Fruit fly (Drosophila melanogaster): Measurements from ENCODE around the gene Saysd1.

Gene Saysd1

dm6 chr3R:25209207-25209606 is 5.8 kb downstream of the Saysd1 start:
- TF ChIP-seq Mnt (GFP tag; optimal IDR thresholded peaks at IDR 0.05) = no peak
- peak; percentile 91 for TF ChIP-seq kay (GFP tag; ENCODE audit: borderline replicate concordance)
- TF ChIP-seq cic (GFP tag; optimal IDR thresholded peaks at IDR 0.05) = peak; percentile 40

- TF ChIP-seq CG12768 (GFP tag; optimal IDR thresholded peaks at IDR 0.05) = no peak
- TF ChIP-seq ovo (GFP tag; optimal IDR thresholded peaks at IDR 0.05) = peak; percentile 12
Measured at dm6 chr3R:25208767-25209075, 6.3 kb downstream of the Saysd1 start.

dm6 chr3R:25208042-25208766 is 6.8 kb downstream of the Saysd1 start, which contains the start of gene Cad96Ca:
Cad96Ca (minus strand) TSS chr3R:25208283.
- TF ChIP-seq CG14711 (tag; optimal IDR thresholded peaks at IDR 0.05) (no peak), Crg-1 (GFP tag; optimal IDR thresholded peaks at IDR 0.05) (no peak), cic (GFP tag; optimal IDR thresholded peaks at IDR 0.05) (no peak), CG33017 (tag; optimal IDR thresholded peaks at IDR 0.05) (no peak), Clk (GFP tag; optimal IDR thresholded peaks at IDR 0.05) (no peak), ovo (GFP tag; optimal IDR thresholded peaks at IDR 0.05) (no peak), CG12768 (GFP tag; optimal IDR thresholded peaks at IDR 0.05) (no peak), CG7045 (GFP tag; optimal IDR thresholded peaks at IDR 0.05) (no peak), toe (GFP tag; optimal IDR thresholded peaks at IDR 0.05) (no peak), Hr96 (GFP tag; optimal IDR thresholded peaks at IDR 0.05) (no peak), CG7101 (tag; optimal IDR thresholded peaks at IDR 0.05) (no peak), cnc (optimal IDR thresholded peaks at IDR 0.05) (no peak), CG5204 (GFP tag; optimal IDR thresholded peaks at IDR 0.05) (no peak), kay (GFP tag; ENCODE audit: borderline replicate concordance) (no peak)

- peak; percentile 3 for TF ChIP-seq toe (GFP tag; optimal IDR thresholded peaks at IDR 0.05)
- no peak for TF ChIP-seq bab1 (GFP tag; optimal IDR thresholded peaks at IDR 0.05)
- no peak for TF ChIP-seq ovo (GFP tag; optimal IDR thresholded peaks at IDR 0.05)
- peak; percentile 57 for TF ChIP-seq CG33017 (tag; optimal IDR thresholded peaks at IDR 0.05)
- TF ChIP-seq pad (GFP tag; optimal IDR thresholded peaks at IDR 0.05) = no peak
- TF ChIP-seq Clk (GFP tag; optimal IDR thresholded peaks at IDR 0.05) = no peak
- TF ChIP-seq Hr96 (GFP tag; optimal IDR thresholded peaks at IDR 0.05) = peak; percentile 0
- peak; percentile 40 for TF ChIP-seq CG7101 (tag; optimal IDR thresholded peaks at IDR 0.05)
- TF ChIP-seq CG12768 (GFP tag; optimal IDR thresholded peaks at IDR 0.05) = no peak
- TF ChIP-seq CG7045 (GFP tag; optimal IDR thresholded peaks at IDR 0.05) = peak; percentile 44
- TF ChIP-seq CG5204 (GFP tag; optimal IDR thresholded peaks at IDR 0.05) = peak; percentile 27
- TF ChIP-seq tj (GFP tag; optimal IDR thresholded peaks at IDR 0.05) = no peak
- TF ChIP-seq cnc (optimal IDR thresholded peaks at IDR 0.05) = no peak
- TF ChIP-seq CG1620 (GFP tag; optimal IDR thresholded peaks at IDR 0.05) = no peak
- TF ChIP-seq kay (GFP tag; ENCODE audit: borderline replicate concordance) = no peak
- no peak for TF ChIP-seq Mnt (GFP tag; optimal IDR thresholded peaks at IDR 0.05)
- no peak for TF ChIP-seq cic (GFP tag; optimal IDR thresholded peaks at IDR 0.05)
Measured at dm6 chr3R:25207405-25208003, 7.5 kb downstream of the Saysd1 start.

dm6 chr3R:25205413-25205977 is 9.5 kb downstream of the Saysd1 start:
- TF ChIP-seq Mnt (GFP tag; optimal IDR thresholded peaks at IDR 0.05) (no peak), pad (GFP tag; optimal IDR thresholded peaks at IDR 0.05) (no peak), CG1620 (GFP tag; optimal IDR thresholded peaks at IDR 0.05) (no peak), CG12768 (GFP tag; optimal IDR thresholded peaks at IDR 0.05) (no peak), Crg-1 (GFP tag; optimal IDR thresholded peaks at IDR 0.05) (no peak), CG11617 (GFP tag; optimal IDR thresholded peaks at IDR 0.05) (no peak), CG7045 (GFP tag; optimal IDR thresholded peaks at IDR 0.05) (no peak), cic (GFP tag; optimal IDR thresholded peaks at IDR 0.05) (no peak), tj (GFP tag; optimal IDR thresholded peaks at IDR 0.05) (no peak), CG33017 (tag; optimal IDR thresholded peaks at IDR 0.05) (no peak), CG7101 (tag; optimal IDR thresholded peaks at IDR 0.05) (no peak), bab1 (GFP tag; optimal IDR thresholded peaks at IDR 0.05) (no peak), kay (GFP tag; ENCODE audit: borderline replicate concordance) (no peak), CG5204 (GFP tag; optimal IDR thresholded peaks at IDR 0.05) (no peak), Clk (GFP tag; optimal IDR thresholded peaks at IDR 0.05) (no peak), toe (GFP tag; optimal IDR thresholded peaks at IDR 0.05) (no peak)

- TF ChIP-seq pad (GFP tag; optimal IDR thresholded peaks at IDR 0.05) (no peak), CG14711 (tag; optimal IDR thresholded peaks at IDR 0.05) (no peak), Crg-1 (GFP tag; optimal IDR thresholded peaks at IDR 0.05) (no peak)
Measured at dm6 chr3R:25199321-25199868, 15.6 kb downstream of the Saysd1 start, which contains the start of gene CG13654. CG13654 (plus strand) TSS chr3R:25199818.
